Fruit fly (Drosophila melanogaster) whole organism, pupa: Measurements from ENCODE around the gene Pex11c.

Experiments
- CG10348 ChIP-seq: fragments of 200-800 bp; sonication (Bioruptor generic); IDR thresholded peaks from 2 replicates; pipeline ENCODE4 v1.3.6; 2022; ENCODE audit warnings: missing biosample characterization, missing genetic modification characterization
- CG12605 ChIP-seq: fragments of 200-800 bp; sonication (Bioruptor generic); IDR thresholded peaks from 2 replicates; pipeline ENCODE4 v1.3.6; 2022; ENCODE audit warnings: missing biosample characterization, missing genetic modification characterization
- CG13204 ChIP-seq: fragments of 200-800 bp; sonication (Bioruptor generic); optimal IDR thresholded peaks from 2 replicates; lab custom pipeline; 2018; ENCODE audit warnings: missing biosample characterization, mild to moderate bottlenecking, missing genetic modification characterization, moderate library complexity
- CG14655 ChIP-seq: fragments of 200-800 bp; sonication (Bioruptor generic); optimal IDR thresholded peaks from 3 replicates; lab custom pipeline; 2017; ENCODE audit warnings: mild to moderate bottlenecking, missing biosample characterization, missing genetic modification reagents, missing genetic modification characterization
- CG15710 ChIP-seq: fragments of 200-800 bp; sonication (Bioruptor generic); optimal IDR thresholded peaks from 2 replicates; lab custom pipeline; 2018; ENCODE audit warnings: missing biosample characterization, mild to moderate bottlenecking, missing genetic modification characterization, moderate library complexity
- CG17806 ChIP-seq: fragments of 200-800 bp; sonication (Bioruptor generic); optimal IDR thresholded peaks from 2 replicates; lab custom pipeline; 2018; ENCODE audit warnings: missing biosample characterization, mild to moderate bottlenecking, missing genetic modification characterization, moderate library complexity
- CG32121 ChIP-seq: fragments of 200-800 bp; sonication (Bioruptor generic); IDR thresholded peaks from 2 replicates; pipeline ENCODE4 v1.3.6; 2022; ENCODE audit warnings: missing biosample characterization, missing genetic modification characterization
- CG34367 ChIP-seq: fragments of 200-800 bp; sonication (Bioruptor generic); optimal IDR thresholded peaks from 2 replicates; lab custom pipeline; 2018; ENCODE audit warnings: missing biosample characterization, mild to moderate bottlenecking, missing genetic modification characterization
- CG4496 ChIP-seq: fragments of 200-800 bp; sonication (Bioruptor generic); IDR thresholded peaks from 3 replicates; pipeline ENCODE4 v1.3.6; 2022; ENCODE audit warnings: missing biosample characterization, missing genetic modification characterization
- CG8159 ChIP-seq: fragments of 200-800 bp; sonication (Bioruptor generic); optimal IDR thresholded peaks from 3 replicates; lab custom pipeline; 2018; ENCODE audit warnings: missing biosample characterization, mild to moderate bottlenecking, missing genetic modification characterization, moderate library complexity
- CG8301 ChIP-seq: fragments of 200-800 bp; sonication (Bioruptor generic); optimal IDR thresholded peaks from 2 replicates; lab custom pipeline; 2018; ENCODE audit warnings: missing biosample characterization, mild to moderate bottlenecking, missing genetic modification characterization
- D1 ChIP-seq: fragments of 200-800 bp; sonication (Bioruptor generic); optimal IDR thresholded peaks from 2 replicates; lab custom pipeline; 2018; ENCODE audit warnings: missing biosample characterization, mild to moderate bottlenecking, missing genetic modification characterization, moderate library complexity
- EcR ChIP-seq: fragments of 200-800 bp; sonication (Bioruptor generic); optimal IDR thresholded peaks from 3 replicates; lab custom pipeline; 2019; ENCODE audit warnings: missing biosample characterization, missing genetic modification characterization, mild to moderate bottlenecking, moderate library complexity, missing genetic modification reagents
- Ets98B ChIP-seq: fragments of 200-800 bp; sonication (Bioruptor generic); IDR thresholded peaks from 2 replicates; pipeline ENCODE4 v1.3.6; 2022; ENCODE audit warnings: missing biosample characterization, missing genetic modification characterization
- Pif1A ChIP-seq: fragments of 200-800 bp; sonication (Bioruptor generic); optimal IDR thresholded peaks from 3 replicates; lab custom pipeline; 2016; ENCODE audit warnings: missing biosample characterization, missing genetic modification characterization
- Pif1B ChIP-seq: fragments of 200-800 bp; sonication (Bioruptor generic); optimal IDR thresholded peaks from 3 replicates; lab custom pipeline; 2016; ENCODE audit warnings: missing biosample characterization, missing genetic modification characterization
- Snoo ChIP-seq: fragments of 200-800 bp; sonication (Bioruptor generic); optimal IDR thresholded peaks from 3 replicates; lab custom pipeline; 2017; ENCODE audit warnings: missing biosample characterization, mild to moderate bottlenecking, missing genetic modification characterization, inconsistent platforms
- fd96Ca ChIP-seq: fragments of 200-800 bp; sonication (Bioruptor generic); IDR thresholded peaks from 3 replicates; pipeline ENCODE4 v1.3.6; 2022; ENCODE audit warnings: missing biosample characterization, missing genetic modification characterization
- gl ChIP-seq: fragments of 200-800 bp; sonication (Bioruptor generic); optimal IDR thresholded peaks from 2 replicates; lab custom pipeline; 2018; ENCODE audit warnings: missing biosample characterization, mild to moderate bottlenecking, missing genetic modification characterization
- rn ChIP-seq: fragments of 200-800 bp; sonication (Bioruptor generic); IDR thresholded peaks from 2 replicates; pipeline ENCODE4 v1.3.6; 2022; ENCODE audit warnings: missing biosample characterization, missing genetic modification characterization

Pex11c gene

dm6 chr3R:23300091-23300918 lies 42.1 kb downstream of the Pex11c start:
- TF ChIP-seq CG8159 (tag; lab: Kevin White, UChicago), result no peak
- no peak for TF ChIP-seq CG13204 (GFP tag; lab: Kevin White, UChicago)
- peak; percentile 27 for TF ChIP-seq CG14655 (GFP tag; lab: Kevin White, UChicago)
- TF ChIP-seq CG34367 (tag; lab: Kevin White, UChicago), result peak; percentile 24
- TF ChIP-seq Pif1B (GFP tag; lab: Kevin White, UChicago), result peak; percentile 28
- TF ChIP-seq CG15710, result peak; percentile 30
- no peak for TF ChIP-seq Ets98B (GFP tag; lab: Robert Waterston, UW)

DNA sequence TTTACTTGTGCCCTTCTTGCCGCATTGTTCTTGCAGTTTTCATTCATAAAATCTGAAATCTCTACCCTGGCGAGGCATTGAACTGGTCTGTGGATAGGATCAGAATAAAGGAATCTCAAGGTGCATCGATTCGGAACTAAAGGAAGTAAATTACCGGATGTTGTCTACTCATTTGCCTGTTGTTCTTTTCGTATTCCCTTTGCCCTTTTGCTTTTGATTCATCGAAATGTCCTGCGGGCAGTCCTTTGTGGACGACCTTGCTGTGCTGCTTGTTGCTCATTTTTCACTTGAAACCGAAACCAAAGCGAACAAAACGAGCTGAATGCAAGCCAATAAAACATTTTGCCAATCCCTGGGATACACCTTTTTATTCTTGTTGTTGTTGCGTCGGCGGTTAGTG lies 43.1 kb downstream of the Pex11c start:
- no peak for TF ChIP-seq Snoo (tag; lab: Kevin White, UChicago)

DNA sequence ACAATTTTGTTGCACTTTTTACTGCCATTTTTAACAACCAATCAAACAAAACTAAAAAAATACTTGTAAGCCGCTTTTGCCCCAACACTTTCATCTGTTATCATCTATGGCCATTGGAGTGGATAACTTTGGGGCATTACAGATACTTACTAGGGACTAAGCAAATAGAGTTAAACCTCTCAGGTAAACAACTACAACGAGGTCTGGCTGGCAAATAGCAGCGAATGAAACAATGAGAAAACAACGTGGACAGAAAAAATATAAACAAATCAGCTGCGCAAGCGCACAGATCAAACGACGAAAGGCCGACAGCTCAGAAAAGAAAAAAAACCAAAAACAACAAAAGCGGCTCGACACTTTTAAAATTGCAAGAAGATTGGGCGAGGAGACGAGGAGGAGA lies 44.0 kb downstream of the Pex11c start:
- TF ChIP-seq fd96Ca (GFP tag; lab: Robert Waterston, UW), result no peak
- TF ChIP-seq CG4496, result no peak
- TF ChIP-seq Pif1B (GFP tag; lab: Kevin White, UChicago), result no peak
- TF ChIP-seq CG8159 (tag; lab: Kevin White, UChicago), result no peak
- no peak for TF ChIP-seq Pif1A (GFP tag; lab: Kevin White, UChicago)
- TF ChIP-seq Ets98B (GFP tag; lab: Robert Waterston, UW), result no peak
- TF ChIP-seq D1, result no peak
- TF ChIP-seq CG14655 (GFP tag; lab: Kevin White, UChicago), result no peak
- TF ChIP-seq, all 21 proteins: peak for 0

DNA sequence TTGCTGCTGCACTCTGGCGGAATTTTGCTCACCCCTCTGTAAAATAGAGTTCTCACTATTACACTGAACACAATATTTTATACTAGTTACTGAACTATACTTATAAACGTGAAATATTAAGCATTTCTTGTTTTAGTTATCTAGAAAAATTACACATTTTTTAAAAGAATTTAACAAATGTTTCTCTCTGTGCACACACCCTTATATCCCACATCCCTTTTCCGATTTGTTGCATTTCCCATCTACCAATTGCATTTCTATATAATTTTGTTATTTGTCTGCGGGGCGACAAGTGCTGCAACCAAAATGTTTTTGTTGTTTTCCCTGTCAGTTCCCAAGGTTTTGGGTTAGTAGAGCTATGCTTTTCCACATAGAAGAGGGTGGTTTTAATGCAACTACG lies 45.1 kb downstream of the Pex11c start:
- peak; percentile 11 for TF ChIP-seq CG8159 (tag; lab: Kevin White, UChicago)
- no peak for TF ChIP-seq CG8301

DNA sequence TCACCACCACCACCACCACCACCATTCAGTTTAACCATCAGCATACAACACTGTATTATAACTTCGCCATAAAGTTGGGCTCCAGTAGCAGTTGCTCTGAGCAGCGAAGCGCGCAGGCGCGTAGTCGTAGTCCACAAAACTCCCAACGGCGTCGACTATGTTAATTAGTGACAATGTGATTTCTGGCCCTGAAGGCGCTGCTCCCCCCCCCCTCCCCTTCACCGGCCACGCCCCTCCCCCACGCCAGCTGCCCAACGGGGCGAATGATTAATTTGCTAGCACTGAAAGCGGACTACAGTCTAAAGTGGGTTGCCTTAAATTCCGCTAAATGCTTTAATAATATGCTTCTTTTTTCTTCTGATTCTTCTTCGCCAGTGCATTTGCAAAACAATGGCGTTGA lies 48.7 kb downstream of the Pex11c start:
- TF ChIP-seq CG4496, result 0 out of 3 replicates have a peak, but pooled peaks have one; percentile 17
- no peak for TF ChIP-seq CG17806

- TF ChIP-seq gl (no peak), CG10348 (GFP tag; lab: Robert Waterston, UW) (no peak), CG32121 (GFP tag; lab: Robert Waterston, UW) (no peak), Snoo (tag; lab: Kevin White, UChicago) (no peak), CG12605 (GFP tag; lab: Robert Waterston, UW) (no peak), CG4496 (no peak), CG14655 (GFP tag; lab: Kevin White, UChicago) (no peak), CG34367 (tag; lab: Kevin White, UChicago) (no peak), CG8301 (no peak)
Measured at dm6 chr3R:23309690-23310089, 51.5 kb downstream of the Pex11c start.

dm6 chr3R:23310151-23310550 lies 52.0 kb downstream of the Pex11c start:
- TF ChIP-seq CG34367 (tag; lab: Kevin White, UChicago) (no peak), Snoo (tag; lab: Kevin White, UChicago) (no peak), D1 (no peak), CG13204 (GFP tag; lab: Kevin White, UChicago) (no peak), CG14655 (GFP tag; lab: Kevin White, UChicago) (no peak), CG8159 (tag; lab: Kevin White, UChicago) (no peak), Ets98B (GFP tag; lab: Robert Waterston, UW) (no peak), EcR (GFP tag; lab: Kevin White, UChicago) (no peak), gl (no peak), Pif1B (GFP tag; lab: Kevin White, UChicago) (no peak), CG17806 (no peak), rn (no peak), CG10348 (GFP tag; lab: Robert Waterston, UW) (no peak), CG32121 (GFP tag; lab: Robert Waterston, UW) (no peak), CG15710 (no peak), CG12605 (GFP tag; lab: Robert Waterston, UW) (no peak)
